Fruit fly (Drosophila melanogaster): ENCODE data around the gene PTPMT1.
A peak's percentile ranks its signal among the peaks of the same experiment; 100 is the strongest.

The PTPMT1 gene

dm6 chr3R:23711195-23711594, 46.9 kb upstream of the PTPMT1 start, which contains the start of gene CG10300 (continued):
- TF ChIP-seq sug (tag; optimal IDR thresholded peaks at IDR 0.05) (peak; percentile 52), Six4 (GFP tag; optimal IDR thresholded peaks at IDR 0.05) (no peak), eve (GFP tag; optimal IDR thresholded peaks at IDR 0.05) (no peak), CG6765 (GFP tag; optimal IDR thresholded peaks at IDR 0.05) (no peak), Dek (tag; optimal IDR thresholded peaks at IDR 0.05) (no peak), CG13123 (GFP tag; optimal IDR thresholded peaks at IDR 0.05) (no peak), CoRest (tag; optimal IDR thresholded peaks at IDR 0.05) (no peak), h (optimal IDR thresholded peaks at IDR 0.05) (no peak), CG15011 (GFP tag; optimal IDR thresholded peaks at IDR 0.05) (no peak), seq (GFP tag; IDR thresholded peaks at IDR 0.05) (no peak), CG14050 (GFP tag; IDR thresholded peaks at IDR 0.05) (no peak), ase (GFP tag; IDR thresholded peaks at IDR 0.05) (no peak), CG6654 (GFP tag; optimal IDR thresholded peaks at IDR 0.05) (no peak), CG4820 (GFP tag; optimal IDR thresholded peaks at IDR 0.05) (no peak), Hsf (GFP tag; optimal IDR thresholded peaks at IDR 0.05) (no peak), grn (GFP tag; optimal IDR thresholded peaks at IDR 0.05) (peak; percentile 74), mld (GFP tag; IDR thresholded peaks at IDR 0.05; ENCODE audit: partially characterized antibody) (no peak), Oaz (GFP tag; IDR thresholded peaks at IDR 0.05) (no peak), mirr (GFP tag; optimal IDR thresholded peaks at IDR 0.05) (peak; percentile 88), tin (GFP tag; optimal IDR thresholded peaks at IDR 0.05) (no peak), dan (GFP tag; IDR thresholded peaks at IDR 0.05) (no peak), CG4404 (GFP tag; IDR thresholded peaks at IDR 0.05) (no peak), lbe (GFP tag; optimal IDR thresholded peaks at IDR 0.05) (no peak), CG14441 (GFP tag; IDR thresholded peaks at IDR 0.05) (no peak), CG1529 (GFP tag; optimal IDR thresholded peaks at IDR 0.05) (no peak), Nf-YB (GFP tag; optimal IDR thresholded peaks at IDR 0.05) (no peak), CG10366 (GFP tag; IDR thresholded peaks at IDR 0.05) (no peak), CG1024 (GFP tag; IDR thresholded peaks at IDR 0.05) (no peak), bab2 (GFP tag; optimal IDR thresholded peaks at IDR 0.05) (no peak), CG34376 (GFP tag; optimal IDR thresholded peaks at IDR 0.05) (peak; percentile 53), sens (GFP tag) (peak; percentile 71), Eip74EF (GFP tag; optimal IDR thresholded peaks at IDR 0.05) (no peak), Deaf1 (tag; optimal IDR thresholded peaks at IDR 0.05) (peak; percentile 58), dimm (GFP tag; IDR thresholded peaks at IDR 0.05) (no peak), fd3F (GFP tag; optimal IDR thresholded peaks at IDR 0.05) (no peak), CG5953 (GFP tag; IDR thresholded peaks at IDR 0.05) (no peak), sisA (GFP tag; IDR thresholded peaks at IDR 0.05) (no peak), NC2β (GFP tag; optimal IDR thresholded peaks at IDR 0.05) (no peak), GATAe (GFP tag; conservative IDR thresholded peaks at IDR 0.05) (peak; percentile 74), sd (tag; optimal IDR thresholded peaks at IDR 0.05) (peak; percentile 64), CG10543 (GFP tag; optimal IDR thresholded peaks at IDR 0.05) (peak; percentile 11), pfk (GFP tag; optimal IDR thresholded peaks at IDR 0.05) (no peak), CHES-1-like (GFP tag; optimal IDR thresholded peaks at IDR 0.05) (no peak), Dbx (GFP tag; IDR thresholded peaks at IDR 0.05) (no peak), az2 (GFP tag; optimal IDR thresholded peaks at IDR 0.05) (no peak)
